Fruit fly (Drosophila melanogaster) whole organism, pupa: Measurements from ENCODE around the gene CG5641.
A peak's percentile ranks its signal among the peaks of the same experiment; 100 is the strongest.

Experiments used
- CG10348 ChIP-seq: fragments of 200-800 bp; sonication (Bioruptor generic); IDR thresholded peaks from 2 replicates; pipeline ENCODE4 v1.3.6; 2022; ENCODE audit warnings: missing biosample characterization, missing genetic modification characterization
- CG12605 ChIP-seq: fragments of 200-800 bp; sonication (Bioruptor generic); IDR thresholded peaks from 2 replicates; pipeline ENCODE4 v1.3.6; 2022; ENCODE audit warnings: missing biosample characterization, missing genetic modification characterization
- CG13204 ChIP-seq: fragments of 200-800 bp; sonication (Bioruptor generic); optimal IDR thresholded peaks from 2 replicates; lab custom pipeline; 2018; ENCODE audit warnings: missing biosample characterization, mild to moderate bottlenecking, missing genetic modification characterization, moderate library complexity
- CG14655 ChIP-seq: fragments of 200-800 bp; sonication (Bioruptor generic); optimal IDR thresholded peaks from 3 replicates; lab custom pipeline; 2017; ENCODE audit warnings: mild to moderate bottlenecking, missing biosample characterization, missing genetic modification reagents, missing genetic modification characterization
- CG15710 ChIP-seq: fragments of 200-800 bp; sonication (Bioruptor generic); optimal IDR thresholded peaks from 2 replicates; lab custom pipeline; 2018; ENCODE audit warnings: missing biosample characterization, mild to moderate bottlenecking, missing genetic modification characterization, moderate library complexity
- CG17806 ChIP-seq: fragments of 200-800 bp; sonication (Bioruptor generic); optimal IDR thresholded peaks from 2 replicates; lab custom pipeline; 2018; ENCODE audit warnings: missing biosample characterization, mild to moderate bottlenecking, missing genetic modification characterization, moderate library complexity
- CG32121 ChIP-seq: fragments of 200-800 bp; sonication (Bioruptor generic); IDR thresholded peaks from 2 replicates; pipeline ENCODE4 v1.3.6; 2022; ENCODE audit warnings: missing biosample characterization, missing genetic modification characterization
- CG34367 ChIP-seq: fragments of 200-800 bp; sonication (Bioruptor generic); optimal IDR thresholded peaks from 2 replicates; lab custom pipeline; 2018; ENCODE audit warnings: missing biosample characterization, mild to moderate bottlenecking, missing genetic modification characterization
- CG4496 ChIP-seq: fragments of 200-800 bp; sonication (Bioruptor generic); IDR thresholded peaks from 3 replicates; pipeline ENCODE4 v1.3.6; 2022; ENCODE audit warnings: missing biosample characterization, missing genetic modification characterization
- CG8159 ChIP-seq: fragments of 200-800 bp; sonication (Bioruptor generic); optimal IDR thresholded peaks from 3 replicates; lab custom pipeline; 2018; ENCODE audit warnings: missing biosample characterization, mild to moderate bottlenecking, missing genetic modification characterization, moderate library complexity
- CG8301 ChIP-seq: fragments of 200-800 bp; sonication (Bioruptor generic); optimal IDR thresholded peaks from 2 replicates; lab custom pipeline; 2018; ENCODE audit warnings: missing biosample characterization, mild to moderate bottlenecking, missing genetic modification characterization
- CG9948 ChIP-seq: fragments of 200-800 bp; sonication (Bioruptor generic); optimal IDR thresholded peaks from 2 replicates; lab custom pipeline; 2018; ENCODE audit warnings: missing biosample characterization, mild to moderate bottlenecking, missing genetic modification characterization, moderate library complexity
- D1 ChIP-seq: fragments of 200-800 bp; sonication (Bioruptor generic); optimal IDR thresholded peaks from 2 replicates; lab custom pipeline; 2018; ENCODE audit warnings: missing biosample characterization, mild to moderate bottlenecking, missing genetic modification characterization, moderate library complexity
- EcR ChIP-seq: fragments of 200-800 bp; sonication (Bioruptor generic); optimal IDR thresholded peaks from 3 replicates; lab custom pipeline; 2019; ENCODE audit warnings: missing biosample characterization, missing genetic modification characterization, mild to moderate bottlenecking, moderate library complexity, missing genetic modification reagents
- Ets98B ChIP-seq: fragments of 200-800 bp; sonication (Bioruptor generic); IDR thresholded peaks from 2 replicates; pipeline ENCODE4 v1.3.6; 2022; ENCODE audit warnings: missing biosample characterization, missing genetic modification characterization
- Pif1A ChIP-seq: fragments of 200-800 bp; sonication (Bioruptor generic); optimal IDR thresholded peaks from 3 replicates; lab custom pipeline; 2016; ENCODE audit warnings: missing biosample characterization, missing genetic modification characterization
- Pif1B ChIP-seq: fragments of 200-800 bp; sonication (Bioruptor generic); optimal IDR thresholded peaks from 3 replicates; lab custom pipeline; 2016; ENCODE audit warnings: missing biosample characterization, missing genetic modification characterization
- Snoo ChIP-seq: fragments of 200-800 bp; sonication (Bioruptor generic); optimal IDR thresholded peaks from 3 replicates; lab custom pipeline; 2017; ENCODE audit warnings: missing biosample characterization, mild to moderate bottlenecking, missing genetic modification characterization, inconsistent platforms
- fd96Ca ChIP-seq: fragments of 200-800 bp; sonication (Bioruptor generic); IDR thresholded peaks from 3 replicates; pipeline ENCODE4 v1.3.6; 2022; ENCODE audit warnings: missing biosample characterization, missing genetic modification characterization
- gl ChIP-seq: fragments of 200-800 bp; sonication (Bioruptor generic); optimal IDR thresholded peaks from 2 replicates; lab custom pipeline; 2018; ENCODE audit warnings: missing biosample characterization, mild to moderate bottlenecking, missing genetic modification characterization
- rn ChIP-seq: fragments of 200-800 bp; sonication (Bioruptor generic); IDR thresholded peaks from 2 replicates; pipeline ENCODE4 v1.3.6; 2022; ENCODE audit warnings: missing biosample characterization, missing genetic modification characterization

CG5641 gene

DNA sequence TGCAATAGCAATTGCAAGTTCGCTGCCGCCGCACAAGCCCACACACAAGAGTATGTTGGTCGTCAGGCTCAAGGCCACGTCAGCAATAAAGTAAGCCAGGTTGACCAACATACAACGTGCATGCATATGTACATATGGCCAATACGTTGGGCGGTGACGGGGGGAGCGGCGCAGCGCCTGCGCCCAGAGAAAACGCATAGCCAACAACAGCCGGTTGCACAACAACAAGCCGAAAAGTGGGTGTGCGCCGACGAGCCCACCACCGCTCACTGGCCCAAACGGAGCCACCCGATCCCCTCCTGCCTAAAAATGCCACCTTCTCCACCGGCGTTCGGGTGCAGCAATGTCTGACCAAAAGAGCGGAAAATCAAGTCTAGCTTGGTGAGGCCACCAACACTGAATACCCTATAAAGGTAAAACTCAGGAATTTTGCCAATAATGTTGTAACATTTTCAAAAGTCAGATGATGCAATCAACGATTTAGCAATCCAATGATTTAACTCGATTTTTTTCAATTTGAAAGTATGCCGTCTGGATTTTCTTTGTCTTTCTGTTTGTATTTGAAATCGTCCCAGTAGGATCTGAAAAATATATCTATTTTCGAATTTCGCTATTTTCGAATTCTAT, 22.9 kb upstream of the CG5641 start, which contains the start of gene CG5509:
CG5509 (plus strand) TSS at position 577 of the 627 bp plus-strand sequence.
- TF ChIP-seq CG14655 (GFP tag; lab: Kevin White, UChicago) (no peak), rn (GFP tag; lab: Robert Waterston, UW) (no peak), CG32121 (GFP tag; lab: Robert Waterston, UW) (no peak), CG12605 (no peak), CG4496 (GFP tag; lab: Robert Waterston, UW) (0 out of 3 replicates have a peak, but pooled peaks have one; percentile 22), EcR (peak; percentile 63), Pif1B (GFP tag; lab: Kevin White, UChicago) (no peak), CG13204 (peak; percentile 92), CG34367 (no peak), Snoo (tag; lab: Kevin White, UChicago) (no peak), gl (tag; lab: Kevin White, UChicago) (no peak), CG10348 (GFP tag; lab: Robert Waterston, UW) (0 out of 2 replicates have a peak, but pooled peaks have one; percentile 9), Pif1A (GFP tag; lab: Kevin White, UChicago) (no peak), Ets98B (peak; percentile 43), CG8301 (tag; lab: Kevin White, UChicago) (no peak)

dm6 chr3R:12451376-12451775, 22.3 kb upstream of the CG5641 start:
- TF ChIP-seq CG12605 = 0 out of 2 replicates have a peak, but pooled peaks have one; percentile 35
- TF ChIP-seq Pif1B (GFP tag; lab: Kevin White, UChicago) = no peak
- no peak for TF ChIP-seq CG14655 (GFP tag; lab: Kevin White, UChicago)
- peak; percentile 27 for TF ChIP-seq CG17806 (tag; lab: Kevin White, UChicago)
- peak; percentile 22 for TF ChIP-seq CG9948 (tag; lab: Kevin White, UChicago)
- TF ChIP-seq CG34367 = peak; percentile 15
- peak; percentile 21 for TF ChIP-seq CG15710 (tag; lab: Kevin White, UChicago)
- TF ChIP-seq D1 (tag; lab: Kevin White, UChicago) = no peak
- peak; percentile 29 for TF ChIP-seq Ets98B
- no peak for TF ChIP-seq Pif1A (GFP tag; lab: Kevin White, UChicago)
- TF ChIP-seq Snoo (tag; lab: Kevin White, UChicago) = no peak
- TF ChIP-seq CG8159 (tag; lab: Kevin White, UChicago) = peak; percentile 32
- no peak for TF ChIP-seq fd96Ca (GFP tag; lab: Robert Waterston, UW)
- TF ChIP-seq CG8301 (tag; lab: Kevin White, UChicago) = peak; percentile 20
- TF ChIP-seq gl (tag; lab: Kevin White, UChicago) = no peak
- no peak for TF ChIP-seq rn (GFP tag; lab: Robert Waterston, UW)
- TF ChIP-seq CG10348 (GFP tag; lab: Robert Waterston, UW) = 0 out of 2 replicates have a peak, but pooled peaks have one; percentile 11
- TF ChIP-seq EcR = no peak
- TF ChIP-seq CG13204 = no peak
- TF ChIP-seq CG4496 (GFP tag; lab: Robert Waterston, UW) = 0 out of 3 replicates have a peak, but pooled peaks have one; percentile 49
- peak; percentile 22; the same call in 1 of the 2 replicates for TF ChIP-seq CG32121 (GFP tag; lab: Robert Waterston, UW)
- TF ChIP-seq, all 21 proteins: peak for 11

DNA sequence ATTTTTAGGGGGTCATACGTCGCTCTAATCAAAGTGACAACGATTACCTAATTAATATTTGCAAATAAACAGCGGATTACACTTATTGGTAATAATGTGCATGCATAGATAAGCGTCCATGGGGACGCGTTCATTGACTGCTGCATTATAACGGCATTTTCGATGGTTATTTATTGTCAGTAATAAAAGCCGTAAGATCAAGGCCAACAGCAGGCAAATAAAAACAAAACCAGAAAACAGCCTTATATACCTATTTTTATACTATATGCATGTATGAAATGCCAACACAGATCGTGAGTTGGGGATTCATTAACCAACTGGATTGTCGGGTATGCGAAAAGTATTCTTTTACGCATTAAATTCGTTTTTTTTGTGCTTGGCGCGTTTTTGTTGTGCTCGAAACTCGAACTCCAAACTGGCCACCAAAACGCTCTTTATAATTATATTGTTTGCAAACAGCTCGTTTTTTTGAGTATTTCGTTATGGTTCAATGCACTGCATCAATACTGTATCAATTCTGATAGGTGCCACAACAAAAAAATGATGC, 21.7 kb upstream of the CG5641 start:
- TF ChIP-seq EcR (peak; percentile 91), rn (GFP tag; lab: Robert Waterston, UW) (no peak)

- peak; percentile 5 for TF ChIP-seq Pif1A (GFP tag; lab: Kevin White, UChicago)
- TF ChIP-seq CG10348 (GFP tag; lab: Robert Waterston, UW) = no peak
- TF ChIP-seq gl (tag; lab: Kevin White, UChicago) = peak; percentile 51
- TF ChIP-seq fd96Ca (GFP tag; lab: Robert Waterston, UW) = peak; percentile 24; the same call in 1 of the 3 replicates
- TF ChIP-seq CG12605 = no peak
- peak; percentile 43 for TF ChIP-seq CG32121 (GFP tag; lab: Robert Waterston, UW)
- peak; percentile 18 for TF ChIP-seq CG8159 (tag; lab: Kevin White, UChicago)
- TF ChIP-seq D1 (tag; lab: Kevin White, UChicago) = no peak
- peak; percentile 5 for TF ChIP-seq CG9948 (tag; lab: Kevin White, UChicago)
- TF ChIP-seq EcR = peak; percentile 34
- peak; percentile 52 for TF ChIP-seq CG13204
- no peak for TF ChIP-seq rn (GFP tag; lab: Robert Waterston, UW)
These were observed 20.6 kb upstream of the CG5641 start for dm6 chr3R:12449617-12450242.

dm6 chr3R:12448889-12449314, 19.8 kb upstream of the CG5641 start, which contains the start of gene CG18549:
TSS of gene CG18549 (plus strand) at chr3R:12449296.
- TF ChIP-seq CG32121 (GFP tag; lab: Robert Waterston, UW) = peak; percentile 100
- TF ChIP-seq Pif1A (GFP tag; lab: Kevin White, UChicago) = peak; percentile 100
- peak; percentile 100 for TF ChIP-seq CG34367
- TF ChIP-seq CG12605 = peak; percentile 100
- TF ChIP-seq gl (tag; lab: Kevin White, UChicago) = peak; percentile 99
- TF ChIP-seq CG10348 (GFP tag; lab: Robert Waterston, UW) = peak; percentile 99
- TF ChIP-seq CG8159 (tag; lab: Kevin White, UChicago) = peak; percentile 100
- peak; percentile 100 for TF ChIP-seq CG9948 (tag; lab: Kevin White, UChicago)
- peak; percentile 100 for TF ChIP-seq CG15710 (tag; lab: Kevin White, UChicago)
- peak; percentile 100 for TF ChIP-seq CG14655 (GFP tag; lab: Kevin White, UChicago)
- peak; percentile 99 for TF ChIP-seq CG13204
- TF ChIP-seq Pif1B (GFP tag; lab: Kevin White, UChicago) = peak; percentile 100
- peak; percentile 100 for TF ChIP-seq CG4496 (GFP tag; lab: Robert Waterston, UW)
- peak; percentile 100 for TF ChIP-seq CG17806 (tag; lab: Kevin White, UChicago)
- peak; percentile 100 for TF ChIP-seq rn (GFP tag; lab: Robert Waterston, UW)
- peak; percentile 91 for TF ChIP-seq EcR
- peak; percentile 100 for TF ChIP-seq D1 (tag; lab: Kevin White, UChicago)
- peak; percentile 100 for TF ChIP-seq Ets98B
- TF ChIP-seq fd96Ca (GFP tag; lab: Robert Waterston, UW) = peak; percentile 100
- peak; percentile 100 for TF ChIP-seq Snoo (tag; lab: Kevin White, UChicago)
- TF ChIP-seq CG8301 (tag; lab: Kevin White, UChicago) = peak; percentile 100
